Fruit fly (Drosophila melanogaster): ENCODE results near the gene Syx1A.

Gene Syx1A

DNA sequence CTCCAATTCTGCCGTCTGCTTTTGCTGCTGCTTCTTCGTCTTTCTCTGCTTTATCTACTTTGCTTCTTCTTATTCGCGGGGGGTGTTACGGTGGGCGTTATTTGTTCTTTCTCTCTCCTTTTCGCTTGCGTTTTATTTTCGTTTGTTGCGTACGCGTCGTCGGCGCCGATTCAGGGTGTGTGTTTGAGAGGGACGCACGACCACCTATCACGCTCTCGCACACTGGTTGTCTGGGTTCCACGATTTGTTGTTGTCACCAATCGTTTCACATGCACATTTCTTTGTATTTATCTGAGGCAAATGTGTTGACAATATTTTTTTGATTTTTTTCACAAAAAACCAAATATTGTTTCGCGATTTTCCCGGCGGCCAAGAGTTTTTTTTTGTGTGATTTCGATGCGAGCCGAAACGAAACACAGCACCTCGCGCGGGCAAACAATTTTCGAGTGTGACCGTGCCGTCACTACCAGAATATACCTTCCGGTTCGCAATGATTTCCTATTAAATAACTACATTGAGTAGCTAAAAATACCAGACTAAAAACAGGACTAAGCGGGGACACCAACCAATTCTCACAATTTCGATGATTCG, at the start of gene Syx1A:
Syx1A (minus strand) TSS at position 452 of the 591 bp plus-strand sequence.
- TF ChIP-seq Dll (optimal IDR thresholded peaks at IDR 0.05) (no peak), psq (optimal IDR thresholded peaks at IDR 0.05) (no peak), pan (optimal IDR thresholded peaks at IDR 0.05) (no peak), EcR (GFP tag; optimal IDR thresholded peaks at IDR 0.05) (no peak), usp (GFP tag; optimal IDR thresholded peaks at IDR 0.05) (no peak), CG8478 (optimal IDR thresholded peaks at IDR 0.05) (no peak)

DNA sequence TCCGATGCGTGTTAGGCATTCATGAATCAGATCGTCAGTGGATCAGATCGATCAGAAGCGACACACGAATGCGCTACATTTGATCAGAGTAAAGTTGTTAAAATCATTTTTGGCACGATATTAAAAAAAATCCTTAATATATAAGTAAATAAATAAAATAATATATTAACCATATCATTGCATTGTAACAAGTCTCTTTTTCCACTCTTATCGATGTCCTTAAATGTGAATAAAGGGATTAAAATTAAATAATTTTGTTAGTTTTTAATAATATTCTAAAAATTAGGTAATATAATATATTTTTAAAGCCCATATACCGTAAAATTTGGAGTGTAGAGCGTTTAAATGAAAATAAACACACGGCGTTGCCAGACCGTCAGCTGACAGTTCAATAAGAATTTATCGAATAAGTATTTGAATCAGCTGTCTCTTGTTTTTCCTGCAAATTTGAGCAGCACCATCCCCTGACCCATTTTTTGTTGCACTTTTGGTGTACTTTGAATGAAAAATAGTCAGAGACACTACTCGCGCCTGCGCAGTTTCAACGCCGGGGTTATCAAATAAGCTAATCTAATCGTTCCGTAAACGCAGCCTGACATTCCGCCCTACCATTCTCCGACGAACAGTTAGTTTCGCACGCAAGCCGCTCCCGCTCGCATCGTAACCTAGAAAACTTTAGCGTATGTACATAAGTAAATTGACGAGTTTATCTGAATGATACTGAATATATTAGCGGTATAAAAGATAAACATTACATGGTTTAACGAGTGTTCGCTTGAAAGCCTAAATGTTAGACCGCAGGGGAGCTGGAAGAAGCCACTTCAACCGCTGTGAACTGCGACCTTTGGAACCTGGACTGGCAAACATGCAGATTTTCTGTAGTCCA, 46.6 kb upstream of the Syx1A start, which contains the start of the genes p38a and CG6178:
p38a (minus strand) TSS at position 398 of the 886 bp plus-strand sequence.
CG6178 (plus strand) TSS at position 424 of the 886 bp plus-strand sequence.
- TF ChIP-seq Dll (optimal IDR thresholded peaks at IDR 0.05) (no peak), pan (optimal IDR thresholded peaks at IDR 0.05) (no peak), psq (optimal IDR thresholded peaks at IDR 0.05) (no peak), EcR (GFP tag; optimal IDR thresholded peaks at IDR 0.05) (no peak), usp (GFP tag; optimal IDR thresholded peaks at IDR 0.05) (no peak), CG8478 (optimal IDR thresholded peaks at IDR 0.05) (no peak)

DNA sequence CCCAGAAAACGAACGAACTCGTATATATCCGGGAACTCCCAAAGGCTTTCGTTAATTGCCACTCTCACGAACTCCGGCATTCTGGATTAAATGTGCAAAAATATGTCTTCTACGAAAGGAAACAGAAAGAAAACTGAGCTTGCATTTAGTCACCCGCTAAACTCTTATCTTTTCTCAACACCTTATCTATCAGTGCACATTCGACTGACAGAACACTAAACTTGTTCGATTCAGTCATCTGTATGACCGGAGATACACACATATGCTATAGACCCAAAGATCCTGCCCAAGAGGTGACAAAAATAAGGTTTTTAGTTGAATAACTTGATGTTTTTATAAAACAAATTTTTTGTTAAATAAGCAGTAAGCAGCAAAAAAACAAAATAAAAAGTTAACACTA, 44.5 kb upstream of the Syx1A start, which contains the start of gene p38c:
p38c (minus strand) TSS at position 101 of the 400 bp plus-strand sequence.
- TF ChIP-seq psq (optimal IDR thresholded peaks at IDR 0.05) (no peak), pan (optimal IDR thresholded peaks at IDR 0.05) (no peak), usp (GFP tag; optimal IDR thresholded peaks at IDR 0.05) (no peak), Dll (optimal IDR thresholded peaks at IDR 0.05) (no peak), EcR (GFP tag; optimal IDR thresholded peaks at IDR 0.05) (no peak), CG8478 (optimal IDR thresholded peaks at IDR 0.05) (no peak)

DNA sequence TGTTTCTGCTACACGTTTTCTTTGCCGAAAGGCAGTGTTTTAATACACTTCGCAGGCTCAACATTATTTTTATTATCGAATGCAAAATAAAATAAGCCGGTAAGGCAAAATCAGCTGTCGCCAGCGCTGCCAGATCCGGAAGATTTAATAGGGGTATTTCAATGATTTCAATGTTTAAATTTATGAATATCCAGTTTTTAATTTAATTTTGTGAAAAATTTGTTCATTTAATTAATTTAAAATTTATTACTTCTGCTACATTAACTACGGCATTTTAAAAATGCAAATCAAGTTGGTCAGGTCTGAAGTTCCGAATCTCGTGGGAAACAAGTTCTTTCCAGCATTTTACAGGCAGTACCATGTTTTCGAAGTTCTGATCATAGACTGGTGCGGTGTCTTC, 43.3 kb upstream of the Syx1A start, which contains the start of gene Slimp:
Slimp (minus strand) TSS at position 130 of the 400 bp plus-strand sequence.
- TF ChIP-seq EcR (GFP tag; optimal IDR thresholded peaks at IDR 0.05): no peak
- no peak for TF ChIP-seq psq (optimal IDR thresholded peaks at IDR 0.05)
- no peak for TF ChIP-seq CG8478 (optimal IDR thresholded peaks at IDR 0.05)
- no peak for TF ChIP-seq usp (GFP tag; optimal IDR thresholded peaks at IDR 0.05)
- TF ChIP-seq pan (optimal IDR thresholded peaks at IDR 0.05): no peak
- TF ChIP-seq Dll (optimal IDR thresholded peaks at IDR 0.05): no peak

DNA sequence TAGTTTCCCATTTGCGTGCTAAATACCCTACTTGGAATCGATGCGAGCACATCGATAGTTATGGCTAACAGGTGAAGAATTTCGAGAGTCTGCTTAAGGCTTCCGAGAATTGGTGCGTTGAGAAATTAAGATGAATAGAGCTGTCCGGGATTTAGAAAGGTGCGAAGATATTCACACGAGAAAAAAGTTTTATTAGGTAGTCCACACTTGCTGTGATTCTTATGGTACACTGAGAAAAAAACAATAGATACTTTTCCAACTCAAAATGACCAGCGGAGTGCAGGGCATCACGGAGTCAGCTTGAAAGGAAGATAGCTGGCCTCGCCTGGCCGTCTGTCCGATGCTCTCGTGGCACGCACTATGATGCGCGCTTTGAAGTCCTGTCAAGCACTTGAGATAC, 39.0 kb upstream of the Syx1A start:
- TF ChIP-seq EcR (GFP tag; optimal IDR thresholded peaks at IDR 0.05) (no peak), CG8478 (optimal IDR thresholded peaks at IDR 0.05) (no peak), psq (optimal IDR thresholded peaks at IDR 0.05) (no peak), pan (optimal IDR thresholded peaks at IDR 0.05) (no peak), Dll (optimal IDR thresholded peaks at IDR 0.05) (no peak), usp (GFP tag; optimal IDR thresholded peaks at IDR 0.05) (no peak)

DNA sequence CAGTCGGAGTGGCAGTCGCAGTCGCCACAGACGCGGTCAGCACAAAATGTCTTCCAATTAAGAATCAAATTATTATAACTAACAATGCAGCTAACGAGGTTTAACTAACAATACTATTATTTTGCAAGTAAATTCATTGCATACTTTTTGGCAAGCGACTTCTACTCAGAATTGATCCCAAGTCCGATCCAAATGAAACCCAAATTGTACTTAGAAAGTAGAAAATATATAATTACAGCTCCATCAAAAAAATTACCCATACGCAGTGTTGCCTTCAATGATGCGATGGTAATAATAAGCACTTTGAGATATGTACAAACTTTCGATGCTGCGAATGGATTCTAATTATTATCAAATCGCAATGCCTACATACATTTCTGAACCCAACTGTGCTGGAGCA, 38.2 kb upstream of the Syx1A start:
- no peak for TF ChIP-seq EcR (GFP tag; optimal IDR thresholded peaks at IDR 0.05)
- no peak for TF ChIP-seq Dll (optimal IDR thresholded peaks at IDR 0.05)
- no peak for TF ChIP-seq psq (optimal IDR thresholded peaks at IDR 0.05)
- TF ChIP-seq pan (optimal IDR thresholded peaks at IDR 0.05): no peak
- TF ChIP-seq usp (GFP tag; optimal IDR thresholded peaks at IDR 0.05): no peak
- no peak for TF ChIP-seq CG8478 (optimal IDR thresholded peaks at IDR 0.05)

DNA sequence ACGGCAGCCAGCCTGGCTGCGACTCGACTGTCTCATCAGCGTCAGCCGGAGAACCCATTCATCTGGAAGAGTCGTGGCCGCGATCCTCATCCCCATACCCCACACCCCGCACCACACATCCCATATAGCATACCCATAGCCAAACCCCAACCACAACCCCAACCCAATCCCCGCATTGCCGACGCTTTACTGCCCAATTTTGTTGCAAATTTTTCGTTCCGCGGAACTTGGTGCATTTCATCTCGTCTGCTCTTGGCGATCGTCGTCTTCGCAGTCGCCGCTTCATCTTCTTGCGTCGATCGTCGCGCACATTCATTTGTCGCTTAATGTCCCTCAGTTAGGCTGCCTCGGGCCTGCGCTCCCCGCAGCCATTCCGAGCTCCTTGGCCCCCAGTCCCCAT, 37.8 kb upstream of the Syx1A start:
- TF ChIP-seq Dll (optimal IDR thresholded peaks at IDR 0.05) (peak; percentile 55), psq (optimal IDR thresholded peaks at IDR 0.05) (no peak)

DNA sequence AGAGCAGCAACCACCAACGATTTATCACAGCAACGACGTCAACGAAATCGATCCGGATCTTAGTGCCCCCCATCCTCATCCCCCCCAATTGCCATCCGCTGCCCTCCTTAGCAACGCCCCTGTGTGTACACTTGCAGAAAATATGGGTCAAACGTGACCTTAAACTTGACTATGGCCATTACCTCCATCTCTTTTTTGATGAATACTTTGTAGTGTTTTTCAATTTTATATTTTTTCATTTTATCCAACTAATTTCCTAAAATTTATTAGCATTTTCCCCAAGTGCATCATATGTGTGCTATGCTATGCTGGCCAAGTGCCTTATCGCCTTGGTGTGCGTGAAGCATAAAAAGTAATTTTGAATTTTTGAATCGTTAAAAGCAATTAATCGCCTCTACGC, 37.4 kb upstream of the Syx1A start:
- TF ChIP-seq usp (GFP tag; optimal IDR thresholded peaks at IDR 0.05) (no peak), Dll (optimal IDR thresholded peaks at IDR 0.05) (no peak), CG8478 (optimal IDR thresholded peaks at IDR 0.05) (no peak), EcR (GFP tag; optimal IDR thresholded peaks at IDR 0.05) (no peak), psq (optimal IDR thresholded peaks at IDR 0.05) (no peak), pan (optimal IDR thresholded peaks at IDR 0.05) (no peak)

DNA sequence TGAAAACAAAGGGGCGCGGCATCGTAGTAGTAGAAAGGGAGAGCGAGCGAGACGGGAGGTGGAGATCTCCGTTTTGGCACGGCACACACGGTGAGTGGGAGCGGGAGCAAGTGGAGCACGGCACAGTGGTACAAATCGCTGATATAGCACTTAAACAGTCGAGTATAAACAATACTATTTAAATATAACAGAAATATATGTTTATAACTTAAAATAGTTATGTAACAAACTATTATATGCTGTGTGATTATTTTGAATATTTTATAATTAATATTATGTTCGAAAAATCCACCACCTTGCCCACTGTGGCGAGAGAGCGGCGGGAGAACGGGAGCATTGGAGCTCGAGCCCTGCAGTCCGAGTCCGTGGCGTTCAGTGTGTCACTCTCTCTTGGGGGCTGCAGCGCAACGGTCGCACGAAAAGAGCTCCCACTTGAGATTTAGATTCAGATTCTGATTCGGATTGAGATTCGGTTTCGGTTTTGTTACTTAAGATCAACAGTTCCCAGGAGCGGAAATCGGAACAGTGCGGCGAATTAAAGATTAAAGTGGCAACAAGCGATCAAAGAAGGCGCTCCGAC, 35.5 kb upstream of the Syx1A start, which contains the start of gene Kal1:
Kal1 (plus strand) TSS at position 383 of the 580 bp plus-strand sequence.
- TF ChIP-seq CG8478 (optimal IDR thresholded peaks at IDR 0.05) (no peak), pan (optimal IDR thresholded peaks at IDR 0.05) (no peak), usp (GFP tag; optimal IDR thresholded peaks at IDR 0.05) (no peak), EcR (GFP tag; optimal IDR thresholded peaks at IDR 0.05) (no peak), Dll (optimal IDR thresholded peaks at IDR 0.05) (peak; percentile 73), psq (optimal IDR thresholded peaks at IDR 0.05) (no peak)

DNA sequence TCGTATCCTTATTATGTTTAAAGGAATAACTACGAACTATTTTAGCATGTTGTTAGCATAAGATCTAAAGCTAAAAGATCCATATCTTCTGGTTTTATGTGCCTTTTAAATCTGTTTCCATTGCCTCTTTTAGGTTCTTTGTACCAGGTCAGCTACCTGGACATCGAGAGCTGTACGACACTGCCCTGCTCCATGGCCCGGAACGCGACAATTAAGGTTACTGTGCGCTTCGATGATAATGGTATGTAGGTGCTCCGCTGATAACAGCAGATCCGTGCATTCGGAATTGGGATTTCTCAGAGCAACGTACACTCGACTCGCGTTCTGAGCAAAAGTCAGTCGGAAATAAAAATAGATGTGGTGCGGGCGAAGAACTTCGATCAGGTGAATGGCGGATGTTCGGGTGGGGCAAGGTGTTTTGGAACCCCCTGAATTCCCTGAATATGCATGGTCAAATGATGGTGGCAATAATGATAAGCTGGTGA, 34.1 kb upstream of the Syx1A start:
- TF ChIP-seq EcR (GFP tag; optimal IDR thresholded peaks at IDR 0.05): no peak
- TF ChIP-seq psq (optimal IDR thresholded peaks at IDR 0.05): no peak
- no peak for TF ChIP-seq usp (GFP tag; optimal IDR thresholded peaks at IDR 0.05)
- TF ChIP-seq Dll (optimal IDR thresholded peaks at IDR 0.05): no peak
- no peak for TF ChIP-seq CG8478 (optimal IDR thresholded peaks at IDR 0.05)
- no peak for TF ChIP-seq pan (optimal IDR thresholded peaks at IDR 0.05)
